ENCODE assay signal across 3 worm cellular contexts in the genomic region with DNA sequence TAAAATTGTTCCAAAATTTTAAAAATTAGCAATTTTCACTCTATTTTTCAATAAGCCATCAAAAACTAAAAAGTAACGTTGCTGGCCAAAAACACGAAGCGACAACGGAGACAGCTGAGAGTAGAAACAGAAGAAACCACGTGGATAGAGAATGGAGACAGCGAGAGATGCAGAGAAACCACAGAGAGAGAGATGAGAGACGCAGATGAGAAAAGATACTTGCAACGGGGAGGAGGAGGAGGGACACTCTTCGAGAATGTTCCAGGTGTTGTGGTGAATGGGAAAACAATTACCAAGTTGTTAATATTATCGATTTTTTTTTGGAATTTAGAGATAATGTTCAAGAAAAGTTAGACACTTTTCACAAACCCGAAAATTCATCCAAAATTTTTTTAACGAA.
TF ChIP-seq lines count a peak whose summit lies in the region.

No protein-coding gene starts in this region.

TF ChIP-seq in whole organism, L1 larva, 84 proteins besides CTCF, POLR2A, EP300 and RAD21 (continued from another document and continues in another):
- TF ChIP-seq lin-14 (GFP tag; optimal IDR thresholded peaks at IDR 0.05; lab: Kevin White, UChicago) (peak; percentile 98), egl-13 (tag; optimal IDR thresholded peaks at IDR 0.05; lab: Kevin White, UChicago) (peak; percentile 86), isw-1 (GFP tag; IDR thresholded peaks at IDR 0.05; lab: Robert Waterston, UW) (peak; percentile 81), pax-3 (tag; optimal IDR thresholded peaks at IDR 0.05; lab: Kevin White, UChicago) (peak; percentile 68), swsn-7 (tag; optimal IDR thresholded peaks at IDR 0.05; lab: Kevin White, UChicago) (peak; percentile 97), lir-3 (tag; optimal IDR thresholded peaks at IDR 0.05; lab: Kevin White, UChicago; ENCODE audit: poor library complexity) (no peak), aly-2 (tag; optimal IDR thresholded peaks at IDR 0.05; lab: Kevin White, UChicago) (peak; percentile 74), nhr-47 (tag; optimal IDR thresholded peaks at IDR 0.05; lab: Kevin White, UChicago) (peak; percentile 95), tlp-1 (tag; optimal IDR thresholded peaks at IDR 0.05; lab: Kevin White, UChicago) (no peak), unc-98 (GFP tag; IDR thresholded peaks at IDR 0.05; lab: Robert Waterston, UW) (no peak; the same call in 1 of the 2 replicates), C04F5.9 (tag; optimal IDR thresholded peaks at IDR 0.05; lab: Kevin White, UChicago) (peak; percentile 66), irx-1 (tag; optimal IDR thresholded peaks at IDR 0.05; lab: Kevin White, UChicago) (peak; percentile 81), fos-1 (tag; optimal IDR thresholded peaks at IDR 0.05; lab: Kevin White, UChicago) (peak; percentile 69), fkh-4 (tag; optimal IDR thresholded peaks at IDR 0.05; lab: Kevin White, UChicago; ENCODE audit: borderline replicate concordance) (peak; percentile 26), mab-9 (GFP tag; IDR thresholded peaks at IDR 0.05; lab: Robert Waterston, UW) (peak; percentile 85), C16A3.4 (tag; optimal IDR thresholded peaks at IDR 0.05; lab: Kevin White, UChicago) (peak; percentile 79), elt-3 (tag; optimal IDR thresholded peaks at IDR 0.05; lab: Kevin White, UChicago) (peak in 3 of 6 experiments; percentile 22 to 94 (median 70)), nhr-12 (tag; optimal IDR thresholded peaks at IDR 0.05; lab: Kevin White, UChicago) (no peak), ceh-63 (GFP tag; optimal IDR thresholded peaks at IDR 0.05; lab: Kevin White, UChicago) (no peak), ceh-8 (GFP tag; optimal IDR thresholded peaks at IDR 0.05; lab: Kevin White, UChicago) (no peak), nhr-77 (tag; optimal IDR thresholded peaks at IDR 0.05; lab: Kevin White, UChicago) (peak; percentile 82), unc-30 (tag; optimal IDR thresholded peaks at IDR 0.05; lab: Kevin White, UChicago) (no peak), pag-3 (tag; optimal IDR thresholded peaks at IDR 0.05; lab: Kevin White, UChicago; ENCODE audit: borderline replicate concordance, insufficient read depth) (no peak), lin-15B (tag; optimal IDR thresholded peaks at IDR 0.05; lab: Kevin White, UChicago) (peak; percentile 60), nhr-90 (tag; optimal IDR thresholded peaks at IDR 0.05; lab: Kevin White, UChicago; ENCODE audit: poor library complexity) (peak; percentile 93), pqm-1 (tag; optimal IDR thresholded peaks at IDR 0.05; lab: Kevin White, UChicago) (no peak), sox-4 (tag; optimal IDR thresholded peaks at IDR 0.05; lab: Kevin White, UChicago) (peak; percentile 71), fkh-10 (GFP tag; optimal IDR thresholded peaks at IDR 0.05; lab: Kevin White, UChicago) (peak; percentile 22), unc-86 (tag; optimal IDR thresholded peaks at IDR 0.05; lab: Kevin White, UChicago) (peak; percentile 88), lin-39 (tag; optimal IDR thresholded peaks at IDR 0.05; lab: Kevin White, UChicago) (peak; percentile 75), snu-23 (GFP tag; optimal IDR thresholded peaks at IDR 0.05; lab: Kevin White, UChicago) (peak; percentile 99), nhr-84 (tag; optimal IDR thresholded peaks at IDR 0.05; lab: Kevin White, UChicago) (no peak), mep-1 (tag; optimal IDR thresholded peaks at IDR 0.05; lab: Kevin White, UChicago) (peak; percentile 99), jun-1 (tag; optimal IDR thresholded peaks at IDR 0.05; lab: Kevin White, UChicago) (peak; percentile 92), F16B12.6 (tag; optimal IDR thresholded peaks at IDR 0.05; lab: Kevin White, UChicago) (peak; percentile 36), vab-15 (tag; optimal IDR thresholded peaks at IDR 0.05; lab: Kevin White, UChicago) (no peak), ztf-4 (tag; optimal IDR thresholded peaks at IDR 0.05; lab: Kevin White, UChicago) (peak; percentile 94), nhr-11 (tag; optimal IDR thresholded peaks at IDR 0.05; lab: Kevin White, UChicago) (peak; percentile 83), hlh-17 (GFP tag; optimal IDR thresholded peaks at IDR 0.05; lab: Kevin White, UChicago; ENCODE audit: borderline replicate concordance) (no peak), ama-1 (optimal IDR thresholded peaks at IDR 0.05; lab: Kevin White, UChicago) (peak; percentile 79), fkh-8 (tag; optimal IDR thresholded peaks at IDR 0.05; lab: Kevin White, UChicago) (peak; percentile 98)

TF ChIP-seq in whole organism, L3 larva, 47 proteins besides CTCF, POLR2A, EP300 and RAD21 (continued from another document):
- TF ChIP-seq pqm-1 (tag; optimal IDR thresholded peaks at IDR 0.05; lab: Kevin White, UChicago) (peak; percentile 72), pha-4 (tag; optimal IDR thresholded peaks at IDR 0.05; lab: Kevin White, UChicago) (peak; percentile 92), elt-3 (tag; optimal IDR thresholded peaks at IDR 0.05; lab: Kevin White, UChicago) (no peak), ama-1 (optimal IDR thresholded peaks at IDR 0.05; lab: Kevin White, UChicago) (peak; percentile 84), nhr-25 (tag; optimal IDR thresholded peaks at IDR 0.05; lab: Kevin White, UChicago) (peak; percentile 97), lsy-12 (tag; optimal IDR thresholded peaks at IDR 0.05; lab: Kevin White, UChicago) (peak; percentile 88), ceh-9 (tag; optimal IDR thresholded peaks at IDR 0.05; lab: Kevin White, UChicago) (no peak), elt-1 (tag; optimal IDR thresholded peaks at IDR 0.05; lab: Kevin White, UChicago) (peak; percentile 52), ceh-82 (tag; optimal IDR thresholded peaks at IDR 0.05; lab: Kevin White, UChicago) (no peak), daf-12 (tag; optimal IDR thresholded peaks at IDR 0.05; lab: Kevin White, UChicago) (no peak), skn-1 (tag; optimal IDR thresholded peaks at IDR 0.05; lab: Kevin White, UChicago) (peak; percentile 61), ZK546.5 (tag; optimal IDR thresholded peaks at IDR 0.05; lab: Kevin White, UChicago) (no peak), R02D3.7 (tag; optimal IDR thresholded peaks at IDR 0.05; lab: Kevin White, UChicago) (peak; percentile 58), nhr-237 (tag; optimal IDR thresholded peaks at IDR 0.05; lab: Kevin White, UChicago) (no peak), fkh-10 (GFP tag; optimal IDR thresholded peaks at IDR 0.05; lab: Kevin White, UChicago) (peak; percentile 73), nhr-28 (tag; optimal IDR thresholded peaks at IDR 0.05; lab: Kevin White, UChicago) (no peak), eor-1 (tag; optimal IDR thresholded peaks at IDR 0.05; lab: Kevin White, UChicago) (peak in 1 of 2 experiments; percentile 50), unc-39 (tag; optimal IDR thresholded peaks at IDR 0.05; lab: Kevin White, UChicago) (no peak), hmg-11 (tag; optimal IDR thresholded peaks at IDR 0.05; lab: Kevin White, UChicago) (peak; percentile 98), elt-2 (tag; optimal IDR thresholded peaks at IDR 0.05; lab: Kevin White, UChicago) (peak; percentile 78), snpc-4 (tag; optimal IDR thresholded peaks at IDR 0.05; lab: Kevin White, UChicago) (peak; percentile 80), tbx-2 (tag; optimal IDR thresholded peaks at IDR 0.05; lab: Kevin White, UChicago) (peak; percentile 79), lin-39 (tag; optimal IDR thresholded peaks at IDR 0.05; lab: Kevin White, UChicago) (peak; percentile 66), unc-62 (GFP tag; optimal IDR thresholded peaks at IDR 0.05; lab: Kevin White, UChicago) (peak; percentile 22), fos-1 (tag; optimal IDR thresholded peaks at IDR 0.05; lab: Kevin White, UChicago) (peak; percentile 22), jun-1 (tag; optimal IDR thresholded peaks at IDR 0.05; lab: Kevin White, UChicago) (peak; percentile 94), mml-1 (tag; optimal IDR thresholded peaks at IDR 0.05; lab: Kevin White, UChicago) (no peak), egl-27 (tag; optimal IDR thresholded peaks at IDR 0.05; lab: Kevin White, UChicago) (peak; percentile 88), nfya-1 (tag; optimal IDR thresholded peaks at IDR 0.05; lab: Kevin White, UChicago; ENCODE audit: insufficient read depth) (peak; percentile 96)

TF ChIP-seq in whole organism, young adult, 124 proteins besides CTCF, POLR2A, EP300 and RAD21 (continued from another document):
- TF ChIP-seq aptf-3 (GFP tag; IDR thresholded peaks at IDR 0.05; lab: Robert Waterston, UW) (no peak), Y67H2A.10 (GFP tag; conservative IDR thresholded peaks at IDR 0.05; lab: Robert Waterston, UW) (peak; percentile 88), rpc-1 (optimal IDR thresholded peaks at IDR 0.05; lab: Kevin White, UChicago) (peak; percentile 56), rpc-1 (tag; optimal IDR thresholded peaks at IDR 0.05; lab: Kevin White, UChicago) (no peak), ceh-100 (GFP tag; IDR thresholded peaks at IDR 0.05; lab: Robert Waterston, UW) (peak; percentile 64), gei-17 (GFP tag; optimal IDR thresholded peaks at IDR 0.05; lab: Kevin White, UChicago) (peak; percentile 57), egl-18 (GFP tag; IDR thresholded peaks at IDR 0.05; lab: Robert Waterston, UW) (0 out of 2 replicates have a peak, but pooled peaks have one; percentile 17), hlh-26 (GFP tag; conservative IDR thresholded peaks at IDR 0.05; lab: Robert Waterston, UW) (no peak), Y56A3A.18 (GFP tag; IDR thresholded peaks at IDR 0.05; lab: Robert Waterston, UW) (peak; percentile 30; the same call in 1 of the 2 replicates), snpc-4 (GFP tag; optimal IDR thresholded peaks at IDR 0.05; lab: Kevin White, UChicago) (no peak), snpc-4 (tag; optimal IDR thresholded peaks at IDR 0.05; lab: Kevin White, UChicago) (peak in 3 of 4 experiments; percentile 49 to 73 (median 70)), madf-6 (GFP tag; IDR thresholded peaks at IDR 0.05; lab: Robert Waterston, UW) (peak; percentile 34; the same call in 1 of the 2 replicates), tbp1 (GFP tag; optimal IDR thresholded peaks at IDR 0.05; lab: Kevin White, UChicago) (peak; percentile 65), efl-1 (GFP tag; optimal IDR thresholded peaks at IDR 0.05; lab: Kevin White, UChicago) (peak; percentile 20), rec-8 (tag; optimal IDR thresholded peaks at IDR 0.05; lab: Kevin White, UChicago) (no peak), let-607 (tag; optimal IDR thresholded peaks at IDR 0.05; lab: Kevin White, UChicago) (peak; percentile 79 to 92), pbrm-1 (GFP tag; IDR thresholded peaks at IDR 0.05; lab: Robert Waterston, UW) (peak; percentile 94), mcd-1 (GFP tag; IDR thresholded peaks at IDR 0.05; lab: Robert Waterston, UW) (peak; percentile 89), cebp-1 (GFP tag; IDR thresholded peaks at IDR 0.05; lab: Robert Waterston, UW) (0 out of 2 replicates have a peak, but pooled peaks have one; percentile 42), cebp-1 (tag; optimal IDR thresholded peaks at IDR 0.05; lab: Kevin White, UChicago) (peak; percentile 85), ztf-18 (tag; optimal IDR thresholded peaks at IDR 0.05; lab: Kevin White, UChicago) (peak; percentile 45), B0035.1 (tag; optimal IDR thresholded peaks at IDR 0.05; lab: Kevin White, UChicago) (peak; percentile 48), madf-10 (tag; optimal IDR thresholded peaks at IDR 0.05; lab: Kevin White, UChicago) (peak; percentile 75), nhr-80 (tag; optimal IDR thresholded peaks at IDR 0.05; lab: Kevin White, UChicago) (peak; percentile 42), lin-35 (GFP tag; optimal IDR thresholded peaks at IDR 0.05; lab: Kevin White, UChicago) (peak in 1 of 3 experiments; percentile 82), D2030.7 (GFP tag; IDR thresholded peaks at IDR 0.05; lab: Robert Waterston, UW) (no peak), ztf-22 (GFP tag; optimal IDR thresholded peaks at IDR 0.05; lab: Kevin White, UChicago) (peak; percentile 58), sdz-38 (tag; optimal IDR thresholded peaks at IDR 0.05; lab: Kevin White, UChicago) (no peak), lin-54 (GFP tag; optimal IDR thresholded peaks at IDR 0.05; lab: Kevin White, UChicago) (peak; percentile 75), attf-5 (GFP tag; optimal IDR thresholded peaks at IDR 0.05; lab: Kevin White, UChicago) (peak; percentile 94), nhr-90 (tag; optimal IDR thresholded peaks at IDR 0.05; lab: Kevin White, UChicago) (peak; percentile 43), xnd-1 (tag; optimal IDR thresholded peaks at IDR 0.05; lab: Kevin White, UChicago) (no peak), F22D6.2 (tag; optimal IDR thresholded peaks at IDR 0.05; lab: Kevin White, UChicago) (peak; percentile 77), B0019.2 (GFP tag; conservative IDR thresholded peaks at IDR 0.05; lab: Robert Waterston, UW) (no peak), mxl-1 (tag; optimal IDR thresholded peaks at IDR 0.05; lab: Kevin White, UChicago) (no peak), madf-3 (GFP tag; IDR thresholded peaks at IDR 0.05; lab: Robert Waterston, UW) (peak; percentile 76; the same call in 1 of the 2 replicates), tlf-1 (GFP tag; optimal IDR thresholded peaks at IDR 0.05; lab: Kevin White, UChicago) (peak; percentile 78), K12H6.12 (tag; optimal IDR thresholded peaks at IDR 0.05; lab: Kevin White, UChicago) (peak; percentile 87), nfyb-1 (GFP tag; IDR thresholded peaks at IDR 0.05; lab: Robert Waterston, UW) (peak; percentile 91), snpc-1.1 (tag; optimal IDR thresholded peaks at IDR 0.05; lab: Kevin White, UChicago; ENCODE audit: insufficient read depth) (no peak), somi-1 (GFP tag; optimal IDR thresholded peaks at IDR 0.05; lab: Kevin White, UChicago) (peak; percentile 88), ama-1 (optimal IDR thresholded peaks at IDR 0.05; lab: Kevin White, UChicago) (peak; percentile 69), ama-1 (GFP tag; optimal IDR thresholded peaks at IDR 0.05; lab: Kevin White, UChicago) (no peak), ets-4 (GFP tag; optimal IDR thresholded peaks at IDR 0.05; lab: Kevin White, UChicago) (no peak), ZK185.1 (tag; optimal IDR thresholded peaks at IDR 0.05; lab: Kevin White, UChicago; ENCODE audit: poor library complexity, severe bottlenecking) (peak; percentile 67), hmg-1.2 (GFP tag; IDR thresholded peaks at IDR 0.05; lab: Robert Waterston, UW) (peak; percentile 96)
